Worm (Caenorhabditis elegans): Measurements from ENCODE around the gene hpo-36.
A peak's percentile ranks its signal among the peaks of the same experiment; 100 is the strongest.

DNA sequence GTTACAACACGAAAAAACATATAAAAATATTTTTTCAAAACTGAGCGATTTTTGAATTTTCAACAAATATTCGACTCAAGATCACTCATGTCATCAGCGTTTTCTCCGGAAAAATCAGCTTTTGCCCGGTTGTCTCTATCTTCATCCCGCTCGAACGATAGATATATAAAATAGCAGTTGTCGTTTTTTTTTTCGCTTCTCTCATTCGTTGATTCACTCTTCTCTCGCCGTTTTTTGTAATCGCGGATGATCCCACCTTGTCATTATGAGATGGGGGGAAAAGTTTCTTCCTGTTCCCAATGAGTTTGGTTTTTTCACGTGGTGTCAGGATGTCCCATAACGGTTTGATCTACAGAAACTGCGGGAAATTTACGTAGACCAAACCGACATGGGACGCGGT is 43.9 kb downstream of the hpo-36 start:
- TF ChIP-seq nhr-6 (tag; optimal IDR thresholded peaks at IDR 0.05), result no peak
- TF ChIP-seq nhr-11 (tag; optimal IDR thresholded peaks at IDR 0.05), result peak; percentile 36
- TF ChIP-seq hmg-1.1 (GFP tag; IDR thresholded peaks at IDR 0.05), result no peak
- no peak for TF ChIP-seq egl-43 (GFP tag; IDR thresholded peaks at IDR 0.05)
- TF ChIP-seq dmd-6 (GFP tag; IDR thresholded peaks at IDR 0.05), result no peak
- TF ChIP-seq fos-1 (tag; optimal IDR thresholded peaks at IDR 0.05), result no peak
- TF ChIP-seq ceh-20 (GFP tag; IDR thresholded peaks at IDR 0.05), result no peak
- no peak for TF ChIP-seq ZK546.5 (tag; optimal IDR thresholded peaks at IDR 0.05)
- no peak for TF ChIP-seq daf-12 (tag; optimal IDR thresholded peaks at IDR 0.05)
- TF ChIP-seq unc-62 (GFP tag; optimal IDR thresholded peaks at IDR 0.05 in 1 of 2), result no peak
- TF ChIP-seq unc-62 (tag; optimal IDR thresholded peaks at IDR 0.05), result no peak
- TF ChIP-seq daf-8 (GFP tag; IDR thresholded peaks at IDR 0.05), result no peak
